Fruit fly (Drosophila melanogaster) whole organism, embryonic: Measurements from ENCODE around the gene CG43438.

Experiments used
- CG10274 ChIP-seq: fragments of 200-800 bp; sonication (Bioruptor generic); optimal IDR thresholded peaks from 3 replicates; lab custom pipeline; 2017; ENCODE audit warnings: missing biosample characterization, mild to moderate bottlenecking, missing genetic modification characterization
- CG11247 ChIP-seq: fragments of 200-800 bp; sonication (Bioruptor generic); IDR thresholded peaks from 2 replicates; pipeline ENCODE4 v1.3.6; 2022; ENCODE audit warnings: missing biosample characterization, missing genetic modification characterization
- CG11398 ChIP-seq: fragments of 200-800 bp; sonication (Bioruptor generic); optimal IDR thresholded peaks from 2 replicates; lab custom pipeline; 2016; ENCODE audit warnings: missing biosample characterization, missing genetic modification characterization
- CG13424 ChIP-seq: fragments of 200-800 bp; sonication (Bioruptor generic); optimal IDR thresholded peaks from 2 replicates; lab custom pipeline; 2019; ENCODE audit warnings: missing biosample characterization, mild to moderate bottlenecking, missing genetic modification characterization, moderate library complexity
- CG14965 ChIP-seq: fragments of 200-800 bp; sonication (Bioruptor generic); optimal IDR thresholded peaks from 2 replicates; lab custom pipeline; 2016; ENCODE audit warnings: missing biosample characterization, missing genetic modification characterization, borderline replicate concordance
- CG1602 ChIP-seq: fragments of 200-800 bp; sonication (Bioruptor generic); optimal IDR thresholded peaks from 3 replicates; lab custom pipeline; 2016; ENCODE audit warnings: missing biosample characterization, missing genetic modification characterization
- CG16815 ChIP-seq: fragments of 200-800 bp; sonication (Bioruptor generic); optimal IDR thresholded peaks from 3 replicates; lab custom pipeline; 2017; ENCODE audit warnings: missing biosample characterization, mild to moderate bottlenecking, missing genetic modification characterization
- CG17361 ChIP-seq: fragments of 200-800 bp; sonication (Bioruptor generic); IDR thresholded peaks from 3 replicates; pipeline ENCODE4 v1.3.6; 2022; ENCODE audit warnings: missing biosample characterization, missing genetic modification characterization
- CG2678 ChIP-seq: fragments of 200-800 bp; sonication (Bioruptor generic); optimal IDR thresholded peaks from 3 replicates; lab custom pipeline; 2019; ENCODE audit warnings: missing biosample characterization, mild to moderate bottlenecking, missing genetic modification characterization, moderate library complexity
- CG30020 ChIP-seq: fragments of 200-800 bp; optimal IDR thresholded peaks from 2 replicates; lab custom pipeline; 2019; ENCODE audit warnings: missing biosample characterization, mild to moderate bottlenecking, missing genetic modification characterization, moderate library complexity
- CG30431 ChIP-seq: fragments of 200-800 bp; sonication (Bioruptor generic); optimal IDR thresholded peaks from 2 replicates; lab custom pipeline; 2017; ENCODE audit warnings: missing biosample characterization, missing genetic modification characterization
- CG33213 ChIP-seq: fragments of 200-800 bp; sonication (Bioruptor generic); optimal IDR thresholded peaks from 3 replicates; lab custom pipeline; 2016; ENCODE audit warnings: missing biosample characterization, missing genetic modification characterization
- CG3838 ChIP-seq: fragments of 200-800 bp; sonication (Bioruptor generic); optimal IDR thresholded peaks from 3 replicates; lab custom pipeline; 2016; ENCODE audit warnings: missing biosample characterization, missing genetic modification characterization
- CG4282 ChIP-seq: fragments of 200-800 bp; sonication (Bioruptor generic); optimal IDR thresholded peaks from 2 replicates; lab custom pipeline; 2016; ENCODE audit warnings: missing biosample characterization, missing genetic modification characterization
- CG4707 ChIP-seq: fragments of 200-800 bp; sonication (Bioruptor generic); optimal IDR thresholded peaks from 2 replicates; lab custom pipeline; 2018; ENCODE audit warnings: missing biosample characterization, mild to moderate bottlenecking, missing genetic modification characterization, moderate library complexity
- CG4730 ChIP-seq: fragments of 200-800 bp; sonication (Bioruptor generic); IDR thresholded peaks from 2 replicates; pipeline ENCODE4 v1.3.6; 2022; ENCODE audit warnings: missing biosample characterization, missing genetic modification characterization
- CG5953 ChIP-seq: fragments of 200-800 bp; sonication (Bioruptor generic); IDR thresholded peaks from 2 replicates; pipeline ENCODE4 v1.3.6; 2022; ENCODE audit warnings: missing biosample characterization, missing genetic modification characterization
- CG7271 ChIP-seq: fragments of 200-800 bp; sonication (Bioruptor generic); optimal IDR thresholded peaks from 2 replicates; lab custom pipeline; 2018; ENCODE audit warnings: missing biosample characterization, mild to moderate bottlenecking, missing genetic modification characterization, moderate library complexity
- CG7372 ChIP-seq: fragments of 200-800 bp; sonication (Bioruptor generic); IDR thresholded peaks from 2 replicates; pipeline ENCODE4 v1.3.6; 2022; ENCODE audit warnings: missing biosample characterization, missing genetic modification characterization
- CG7745 ChIP-seq: fragments of 200-800 bp; sonication (Bioruptor generic); optimal IDR thresholded peaks from 2 replicates; lab custom pipeline; 2018; ENCODE audit warnings: missing biosample characterization, mild to moderate bottlenecking, missing genetic modification characterization, moderate library complexity
- CrebB ChIP-seq: fragments of 200-800 bp; sonication (Bioruptor generic); optimal IDR thresholded peaks from 3 replicates; lab custom pipeline; 2018; ENCODE audit warnings: missing biosample characterization, mild to moderate bottlenecking, missing genetic modification characterization
- D ChIP-seq, 2 experiments: fragments of 200-800 bp in 1 of 2; fragments of >200 bp in 1 of 2; sonication (Bioruptor generic) in 1 of 2; optimal IDR thresholded peaks; 2 replicates in 1 of 2; 3 replicates in 1 of 2; lab custom pipeline; 2017; ENCODE audit warnings: mild to moderate bottlenecking in 1 of 2, missing biosample characterization in 1 of 2, missing genetic modification characterization in 1 of 2, missing genetic modification reagents in 1 of 2
- Dek ChIP-seq: fragments of 200-800 bp; sonication (Bioruptor generic); optimal IDR thresholded peaks from 3 replicates; lab custom pipeline; 2019; ENCODE audit warnings: missing biosample characterization, mild to moderate bottlenecking, missing genetic modification characterization, moderate library complexity
- Drgx ChIP-seq: fragments of 200-800 bp; sonication (Bioruptor generic); IDR thresholded peaks from 2 replicates; pipeline ENCODE4 v1.3.6; 2022; ENCODE audit warnings: missing biosample characterization, missing genetic modification characterization
- ERR ChIP-seq: fragments of 200-800 bp; sonication (Bioruptor generic); optimal IDR thresholded peaks from 2 replicates; lab custom pipeline; 2016; ENCODE audit warnings: missing biosample characterization, missing genetic modification characterization
- Fer2 ChIP-seq: fragments of 200-800 bp; sonication (Bioruptor generic); optimal IDR thresholded peaks from 2 replicates; lab custom pipeline; 2018; ENCODE audit warnings: missing biosample characterization, mild to moderate bottlenecking, missing genetic modification characterization, moderate library complexity
- H2.0 ChIP-seq: fragments of 200-800 bp; sonication (Bioruptor generic); IDR thresholded peaks from 2 replicates; pipeline ENCODE4 v1.3.6; 2022; ENCODE audit warnings: missing biosample characterization, missing genetic modification characterization
- Jarid2 ChIP-seq: fragments of 200-800 bp; sonication (Bioruptor generic); optimal IDR thresholded peaks from 3 replicates; lab custom pipeline; 2017; ENCODE audit warnings: mild to moderate bottlenecking, missing biosample characterization, missing genetic modification reagents, missing genetic modification characterization
- Sin3A ChIP-seq: fragments of >200 bp; optimal IDR thresholded peaks from 2 replicates; lab custom pipeline; 2018
- Six4 ChIP-seq: fragments of 200-800 bp; sonication (Bioruptor generic); optimal IDR thresholded peaks from 2 replicates; lab custom pipeline; 2016; ENCODE audit warnings: missing biosample characterization, missing genetic modification characterization
- ap ChIP-seq: fragments of 200-800 bp; sonication (Bioruptor generic); IDR thresholded peaks from 2 replicates; pipeline ENCODE4 v1.3.6; 2022; ENCODE audit warnings: missing biosample characterization, missing genetic modification characterization
- danr ChIP-seq: fragments of 200-800 bp; sonication (Bioruptor generic); IDR thresholded peaks from 2 replicates; pipeline ENCODE4 v1.3.6; 2022; ENCODE audit warnings: missing biosample characterization, missing genetic modification characterization
- dati ChIP-seq: fragments of 200-800 bp; sonication (Bioruptor generic); IDR thresholded peaks from 2 replicates; pipeline ENCODE4 v1.3.6; 2022; ENCODE audit warnings: missing biosample characterization, missing genetic modification characterization
- eve ChIP-seq, 2 experiments: fragments of >200 bp; optimal IDR thresholded peaks; 2 replicates each; lab custom pipeline; 2017; ENCODE audit warnings: missing biosample characterization in 2 of 2, missing genetic modification characterization in 2 of 2
- gcm2 ChIP-seq: fragments of 200-800 bp; sonication (Bioruptor generic); optimal IDR thresholded peaks from 2 replicates; lab custom pipeline; 2016; ENCODE audit warnings: missing biosample characterization, missing genetic modification characterization
- grau ChIP-seq: fragments of 200-800 bp; optimal IDR thresholded peaks from 3 replicates; lab custom pipeline; 2019; ENCODE audit warnings: missing biosample characterization, mild to moderate bottlenecking, missing genetic modification characterization, moderate library complexity
- ham ChIP-seq: fragments of 200-800 bp; sonication (Bioruptor generic); IDR thresholded peaks from 2 replicates; pipeline ENCODE4 v1.3.6; 2022; ENCODE audit warnings: missing biosample characterization, missing genetic modification characterization
- ind ChIP-seq: fragments of 200-800 bp; sonication (Bioruptor generic); optimal IDR thresholded peaks from 3 replicates; lab custom pipeline; 2016; ENCODE audit warnings: missing biosample characterization, missing genetic modification characterization
- kah ChIP-seq: fragments of 200-800 bp; sonication (Bioruptor generic); optimal IDR thresholded peaks from 2 replicates; lab custom pipeline; 2018; ENCODE audit warnings: missing biosample characterization, mild to moderate bottlenecking, missing genetic modification characterization
- klu ChIP-seq: fragments of 200-800 bp; sonication (Bioruptor generic); IDR thresholded peaks from 2 replicates; pipeline ENCODE4 v1.3.6; 2022; ENCODE audit warnings: missing biosample characterization, missing genetic modification characterization
- lbe ChIP-seq: fragments of 200-800 bp; sonication (Bioruptor generic); optimal IDR thresholded peaks from 2 replicates; lab custom pipeline; 2016; ENCODE audit warnings: missing biosample characterization, mild to moderate bottlenecking, missing genetic modification characterization
- lov ChIP-seq, 2 experiments: fragments of 200-800 bp in 1 of 2; fragments of >200 bp in 1 of 2; sonication (Bioruptor generic) in 1 of 2; IDR thresholded peaks in 1 of 2; optimal IDR thresholded peaks in 1 of 2; 2 replicates in 1 of 2; 3 replicates in 1 of 2; pipeline versions ENCODE4 v1.3.6 to Lab custom; 2017 to 2022; ENCODE audit warnings: missing biosample characterization in 1 of 2, missing genetic modification characterization in 1 of 2
- luna ChIP-seq: fragments of 200-800 bp; sonication (Bioruptor generic); optimal IDR thresholded peaks from 2 replicates; lab custom pipeline; 2016; ENCODE audit warnings: missing biosample characterization, missing genetic modification characterization
- maf-S ChIP-seq: fragments of 200-800 bp; sonication (Bioruptor generic); optimal IDR thresholded peaks from 2 replicates; lab custom pipeline; 2016; ENCODE audit warnings: missing biosample characterization, missing genetic modification characterization
- phol ChIP-seq: fragments of 200-800 bp; sonication (Bioruptor generic); optimal IDR thresholded peaks from 3 replicates; lab custom pipeline; 2018; ENCODE audit warnings: missing biosample characterization, mild to moderate bottlenecking, missing genetic modification characterization, moderate library complexity
- pnt ChIP-seq: fragments of 200-800 bp; sonication (Bioruptor generic); optimal IDR thresholded peaks from 3 replicates; lab custom pipeline; 2016; ENCODE audit warnings: missing biosample characterization, missing genetic modification characterization
- ro ChIP-seq: fragments of 200-800 bp; sonication (Bioruptor generic); IDR thresholded peaks from 2 replicates; pipeline ENCODE4 v1.3.6; 2022; ENCODE audit warnings: missing biosample characterization, missing genetic modification characterization
- row ChIP-seq: fragments of 200-800 bp; sonication (Bioruptor generic); IDR thresholded peaks from 3 replicates; pipeline ENCODE4 v1.3.6; 2022; ENCODE audit warnings: missing biosample characterization, missing genetic modification characterization
- sd ChIP-seq: fragments of 200-800 bp; sonication (Bioruptor generic); optimal IDR thresholded peaks from 3 replicates; lab custom pipeline; 2018; ENCODE audit warnings: missing biosample characterization, mild to moderate bottlenecking, missing genetic modification characterization, moderate library complexity
- toy ChIP-seq: fragments of 200-800 bp; sonication (Bioruptor generic); IDR thresholded peaks from 2 replicates; pipeline ENCODE4 v1.3.6; 2022; ENCODE audit warnings: missing biosample characterization, missing genetic modification characterization
- zen ChIP-seq: fragments of 200-800 bp; sonication (Bioruptor generic); optimal IDR thresholded peaks from 3 replicates; lab custom pipeline; 2018; ENCODE audit warnings: missing biosample characterization, mild to moderate bottlenecking, missing genetic modification characterization, moderate library complexity

The CG43438 gene

DNA sequence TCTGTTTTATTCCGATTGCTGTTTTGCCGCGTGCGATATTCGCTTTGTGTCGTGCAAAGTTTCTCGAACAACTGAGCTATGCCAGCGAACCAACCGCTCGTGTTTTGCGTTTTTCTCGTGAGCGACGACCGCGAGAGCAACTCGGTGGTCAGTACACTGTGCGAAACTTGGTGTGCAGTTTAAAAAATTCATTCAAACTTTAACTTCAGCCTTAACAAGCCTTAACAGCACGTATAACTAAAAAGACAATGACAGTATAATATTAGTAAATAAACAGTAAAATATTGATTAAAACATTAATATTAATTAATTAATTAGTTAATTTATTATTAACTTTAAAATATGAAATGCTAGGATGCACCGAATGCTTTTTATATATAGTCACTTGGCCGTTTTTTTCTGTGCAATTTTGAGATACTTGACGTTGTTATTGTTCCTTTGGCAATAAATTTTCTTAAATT, 7.8 kb upstream of the CG43438 start, which contains the start of gene CG31705 (continued):
- TF ChIP-seq CG30431 (GFP tag; lab: Kevin White, UChicago) (no peak), CG2678 (peak; percentile 7), Drgx (GFP tag; lab: Robert Waterston, UW) (peak; percentile 75), CG14965 (GFP tag; lab: Kevin White, UChicago) (no peak), Jarid2 (peak; percentile 63), sd (tag; lab: Kevin White, UChicago) (no peak), CG7271 (tag; lab: Kevin White, UChicago) (no peak), lbe (GFP tag; lab: Kevin White, UChicago) (no peak), ham (GFP tag; lab: Robert Waterston, UW) (no peak), zen (tag; lab: Kevin White, UChicago) (no peak), CG4730 (no peak), danr (GFP tag; lab: Robert Waterston, UW) (no peak), phol (no peak), gcm2 (GFP tag; lab: Kevin White, UChicago) (no peak), CG4707 (GFP tag; lab: Kevin White, UChicago) (no peak), pnt (no peak), ERR (no peak), CG10274 (GFP tag; lab: Kevin White, UChicago) (peak; percentile 50), CG3838 (GFP tag; lab: Kevin White, UChicago) (no peak), CG13424 (tag; lab: Kevin White, UChicago) (peak; percentile 52), ap (GFP tag; lab: Robert Waterston, UW) (no peak), D (optimal IDR thresholded peaks at IDR 0.05; lab: Kevin White, UChicago) (no peak), D (GFP tag; optimal IDR thresholded peaks at IDR 0.05; lab: Kevin White, UChicago) (peak; percentile 3), eve (GFP tag; optimal IDR thresholded peaks at IDR 0.05; lab: Kevin White, UChicago) (no peak), CG7745 (tag; lab: Kevin White, UChicago) (no peak), lov (optimal IDR thresholded peaks at IDR 0.05; lab: Kevin White, UChicago) (no peak), lov (GFP tag; IDR thresholded peaks at IDR 0.05; lab: Robert Waterston, UW) (no peak), grau (tag; lab: Kevin White, UChicago) (peak; percentile 72), CG30020 (tag; lab: Kevin White, UChicago) (no peak), CG17361 (peak; percentile 80; the same call in 2 of the 3 replicates), ind (GFP tag; lab: Kevin White, UChicago) (peak; percentile 40), CG5953 (GFP tag; lab: Robert Waterston, UW) (no peak), klu (GFP tag; lab: Robert Waterston, UW) (no peak), CG11247 (GFP tag; lab: Robert Waterston, UW) (no peak; the same call in 1 of the 2 replicates), ro (GFP tag; lab: Robert Waterston, UW) (no peak), CG16815 (GFP tag; lab: Kevin White, UChicago) (peak; percentile 6), row (peak; percentile 61; the same call in 2 of the 3 replicates), CG1602 (GFP tag; lab: Kevin White, UChicago) (peak; percentile 2), CG4282 (GFP tag; lab: Kevin White, UChicago) (no peak), Fer2 (tag; lab: Kevin White, UChicago) (no peak), maf-S (GFP tag; lab: Kevin White, UChicago) (no peak), dati (GFP tag; lab: Robert Waterston, UW) (no peak), H2.0 (GFP tag; lab: Robert Waterston, UW) (no peak), CG7372 (GFP tag; lab: Robert Waterston, UW) (no peak), kah (GFP tag; lab: Kevin White, UChicago) (no peak), Dek (tag; lab: Kevin White, UChicago) (peak; percentile 50), Sin3A (lab: Kevin White, UChicago) (no peak), CrebB (tag; lab: Kevin White, UChicago) (no peak), Six4 (no peak), luna (GFP tag; lab: Kevin White, UChicago) (no peak), toy (no peak), CG33213 (GFP tag; lab: Kevin White, UChicago) (no peak), CG11398 (no peak)
